Worm (Caenorhabditis elegans) whole organism, dauer: ENCODE data around the gene his-69.

ENCODE experiments used
- unc-62 ChIP-seq: sonication (generic microtip); optimal IDR thresholded peaks from 2 replicates; lab custom pipeline; 2017; ENCODE audit warnings: missing biosample characterization, missing genetic modification reagents, missing genetic modification characterization

Gene his-69

DNA sequence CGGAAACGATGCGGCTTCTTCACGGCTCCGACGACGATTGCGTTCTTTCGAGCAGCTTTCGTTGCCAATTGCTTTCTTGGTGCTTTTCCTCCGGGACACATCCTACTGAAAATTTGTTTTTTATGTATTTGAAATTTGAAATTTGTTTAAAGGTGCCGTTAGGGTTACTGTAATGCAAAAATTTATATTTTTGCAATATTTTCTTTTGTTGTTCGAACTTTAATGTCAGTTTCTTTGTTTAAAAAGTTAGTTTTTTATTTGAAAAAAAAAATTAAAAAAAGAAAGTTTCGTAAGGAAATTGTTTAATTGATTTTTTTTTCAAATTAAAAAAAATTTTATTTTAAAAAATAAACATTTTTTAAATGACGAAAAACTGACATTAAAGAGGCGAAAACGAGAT, at the start of gene his-69:
Gene his-69 (minus strand): TSS at position 101 of the 400 bp plus-strand sequence.
- no peak for TF ChIP-seq unc-62 (GFP tag; lab: Kevin White, UChicago)

DNA sequence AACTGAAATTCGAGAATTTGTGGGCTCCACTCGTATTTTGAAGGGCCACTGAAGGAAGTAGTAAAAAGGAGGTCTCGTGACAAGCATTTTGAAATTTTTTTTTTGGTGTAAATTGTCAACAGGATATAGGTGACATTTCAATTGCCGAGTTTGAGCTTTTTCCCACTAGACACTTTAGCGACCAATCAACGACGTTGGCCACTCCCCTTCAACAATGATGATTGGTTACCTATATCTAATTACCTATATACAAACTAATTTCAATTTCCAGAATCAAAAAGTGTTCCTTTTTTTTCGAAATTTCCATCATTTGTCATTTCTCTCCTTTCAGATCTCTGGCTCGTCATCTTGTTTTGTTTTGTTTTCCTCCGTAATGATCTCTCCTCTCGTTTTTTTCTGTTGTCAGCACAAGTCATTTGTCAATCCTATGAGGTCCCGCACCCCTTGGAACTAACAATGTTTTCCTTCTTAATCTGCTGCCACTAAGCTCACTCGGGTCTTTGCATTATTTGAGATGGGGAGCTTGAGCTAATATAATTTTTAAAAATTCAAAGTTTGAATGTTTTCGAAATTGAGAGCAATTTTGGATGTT, 49.5 kb upstream of the his-69 start:
- no peak for TF ChIP-seq unc-62 (GFP tag; lab: Kevin White, UChicago)

DNA sequence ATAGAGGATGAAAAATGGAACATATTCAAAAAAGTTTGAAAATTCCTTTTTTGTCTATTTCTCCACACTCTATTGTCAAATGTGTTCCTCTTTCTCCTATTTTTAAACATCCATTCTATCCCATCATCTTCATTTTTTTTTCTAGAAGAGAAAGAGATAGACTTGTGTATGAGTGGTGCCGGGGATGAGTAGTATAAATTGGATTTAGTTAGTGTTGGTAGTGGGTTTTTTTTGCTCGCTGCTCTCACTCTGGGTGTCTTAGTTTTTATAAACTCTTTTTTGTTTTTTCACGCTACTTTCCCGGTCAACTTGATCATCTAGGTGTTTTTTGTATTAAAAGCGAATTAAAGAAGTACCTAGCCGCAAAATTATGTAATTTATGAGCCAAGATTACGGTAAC, 48.7 kb upstream of the his-69 start:
- no peak for TF ChIP-seq unc-62 (GFP tag; lab: Kevin White, UChicago)

DNA sequence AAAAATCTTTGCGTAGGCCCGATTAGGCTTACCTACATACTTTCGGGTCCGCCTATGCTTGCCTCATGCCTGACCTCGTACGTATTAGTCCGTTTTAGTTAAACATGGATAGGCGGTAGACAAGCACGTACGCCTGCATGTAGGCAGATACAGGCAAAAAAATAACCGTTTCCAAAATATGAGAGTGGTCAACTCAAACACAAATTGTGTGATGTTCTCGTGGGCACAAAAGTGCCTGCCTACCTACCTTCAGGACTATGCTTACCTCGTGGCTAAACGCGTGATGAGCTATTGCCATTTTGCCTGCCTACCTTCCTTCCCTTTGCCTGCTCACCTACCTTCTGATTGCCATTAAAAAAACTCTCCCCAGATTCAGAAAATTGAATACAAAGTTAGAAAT, 48.1 kb upstream of the his-69 start:
- no peak for TF ChIP-seq unc-62 (GFP tag; lab: Kevin White, UChicago)

DNA sequence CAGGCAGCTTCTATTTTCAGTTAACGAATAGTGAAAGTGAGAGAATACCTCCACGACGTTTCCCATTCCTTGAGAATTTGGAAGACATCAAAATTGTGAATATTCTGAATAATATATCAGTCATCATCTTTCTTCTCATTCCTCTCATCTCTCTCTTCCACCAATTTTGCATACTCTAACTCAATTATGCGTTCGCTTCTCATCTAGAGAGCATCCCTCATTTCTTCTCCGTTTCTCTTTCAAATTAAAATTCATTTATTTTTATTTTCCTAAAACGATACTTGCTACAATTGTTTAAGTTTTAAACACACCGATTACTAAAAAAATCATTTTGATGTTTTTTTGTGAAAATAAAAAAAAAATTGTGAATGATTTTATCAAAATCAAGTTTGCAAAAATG, 44.6 kb upstream of the his-69 start:
- TF ChIP-seq unc-62 (GFP tag; lab: Kevin White, UChicago): no peak

DNA sequence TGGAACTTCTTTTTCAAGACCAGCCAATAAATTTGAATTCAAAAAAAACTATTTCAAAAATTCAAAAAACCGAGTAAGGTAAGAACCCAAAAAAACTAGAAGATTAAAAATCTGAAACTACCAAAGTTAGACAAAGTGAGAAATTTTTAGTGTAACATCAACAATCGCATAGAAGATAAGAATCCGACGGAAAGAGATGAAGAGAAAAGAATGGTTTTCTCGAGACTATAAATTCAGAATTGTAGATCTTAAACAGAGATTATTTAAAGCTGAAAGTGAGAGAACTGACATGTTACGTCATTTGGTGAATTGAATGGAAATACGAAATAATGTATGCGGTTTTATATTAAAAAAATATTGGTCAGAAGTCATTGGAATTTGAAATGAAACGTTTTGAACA, 43.5 kb upstream of the his-69 start:
- TF ChIP-seq unc-62 (GFP tag; lab: Kevin White, UChicago): no peak

DNA sequence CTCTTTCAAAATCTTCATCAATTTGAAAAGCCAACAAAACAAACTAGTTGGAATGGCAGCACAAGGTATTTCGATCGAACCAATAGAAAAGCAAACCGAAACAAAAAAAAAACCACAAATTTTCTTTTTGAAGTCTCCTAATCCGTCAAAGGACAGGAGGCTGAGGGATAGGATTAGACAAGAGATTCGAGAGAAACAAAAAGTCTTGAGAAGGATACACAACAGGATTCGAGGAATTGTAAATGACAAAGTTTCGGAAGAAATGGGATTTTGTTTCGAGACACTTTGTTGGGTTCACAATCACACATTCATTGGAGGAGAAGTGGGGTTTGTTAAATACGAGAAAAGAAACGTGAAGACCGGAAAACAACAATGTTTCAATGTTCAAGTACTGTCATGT, 42.5 kb upstream of the his-69 start:
- no peak for TF ChIP-seq unc-62 (GFP tag; lab: Kevin White, UChicago)

DNA sequence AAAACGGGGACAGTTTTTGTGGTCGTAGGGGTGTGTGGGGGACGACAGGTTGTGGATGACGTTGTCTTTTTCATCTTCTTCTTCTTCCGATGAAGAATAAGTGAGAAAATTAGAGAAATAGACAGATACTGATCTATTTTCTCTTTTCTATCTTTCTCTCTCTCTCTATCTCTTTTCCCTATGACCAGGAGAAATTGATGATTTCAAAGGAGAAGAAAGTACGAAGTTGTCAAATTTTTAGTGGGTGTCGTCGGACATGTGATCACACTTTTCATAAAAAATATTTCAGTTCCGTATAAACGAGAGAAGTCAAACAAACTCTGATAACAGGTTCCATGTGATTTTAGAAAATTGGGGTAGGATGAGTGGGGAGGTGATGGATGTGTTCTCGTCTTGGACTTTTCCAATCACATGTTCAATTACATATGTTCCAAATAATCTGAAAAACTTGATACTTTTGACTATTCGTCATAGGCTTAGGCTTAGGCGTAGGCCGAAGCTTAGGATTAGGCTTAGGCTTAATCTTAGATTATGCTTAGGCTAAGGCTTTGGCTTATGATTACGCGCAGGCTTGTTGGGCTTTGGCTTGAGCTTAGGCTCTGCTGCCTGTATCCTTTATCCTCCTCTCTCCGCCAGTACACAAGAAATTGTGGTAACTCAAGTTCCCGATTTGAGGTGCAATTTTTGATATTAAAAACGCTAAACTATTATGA, 41.5 kb upstream of the his-69 start:
- TF ChIP-seq unc-62 (GFP tag; lab: Kevin White, UChicago): no peak

DNA sequence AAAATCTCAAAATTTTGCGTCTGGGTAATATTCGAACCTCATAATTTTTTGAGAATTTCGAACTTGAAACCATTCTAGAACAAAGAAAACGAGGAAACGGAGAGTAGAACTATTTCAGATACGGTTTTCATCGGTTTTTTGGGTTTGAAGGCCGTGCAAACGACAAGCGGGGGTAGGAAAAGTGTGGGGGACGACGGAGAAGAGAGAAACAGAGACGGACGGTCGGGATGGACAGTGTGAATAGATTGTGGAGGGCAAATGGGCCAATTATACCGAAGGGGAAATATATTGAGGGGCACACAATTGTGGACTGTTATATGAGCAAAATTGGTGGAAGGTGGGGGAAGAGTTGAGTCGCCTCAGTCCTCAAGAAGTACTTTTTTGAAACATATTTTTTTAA, 40.2 kb upstream of the his-69 start:
- TF ChIP-seq unc-62 (GFP tag; lab: Kevin White, UChicago): no peak

DNA sequence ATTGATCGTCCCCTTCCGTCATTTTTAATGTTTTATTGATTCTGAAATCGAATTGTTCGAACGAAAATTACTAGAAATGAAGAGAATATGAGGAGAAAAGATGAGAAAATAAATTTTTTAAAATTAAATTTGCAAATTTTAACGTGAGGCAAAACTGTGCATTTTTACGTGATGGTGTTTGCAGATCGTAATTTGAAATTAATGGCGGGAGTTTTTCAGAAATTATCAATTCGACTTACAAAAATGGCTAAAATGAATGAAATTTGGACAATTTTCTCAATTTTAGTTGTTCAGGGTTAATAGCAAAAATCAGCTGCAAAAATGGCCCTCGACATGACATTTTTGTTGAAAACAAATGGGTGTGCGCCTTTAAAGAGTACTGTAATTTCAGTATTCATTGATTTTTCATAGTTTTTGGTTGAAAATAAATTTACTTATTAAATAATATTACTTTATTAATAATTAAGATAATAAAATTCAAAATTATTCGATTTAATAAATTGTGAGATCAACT, 39.6 kb upstream of the his-69 start, which contains the start of gene rei-1:
Gene rei-1 (minus strand): TSS at position 84 of the 514 bp plus-strand sequence.
- TF ChIP-seq unc-62 (GFP tag; lab: Kevin White, UChicago): no peak

DNA sequence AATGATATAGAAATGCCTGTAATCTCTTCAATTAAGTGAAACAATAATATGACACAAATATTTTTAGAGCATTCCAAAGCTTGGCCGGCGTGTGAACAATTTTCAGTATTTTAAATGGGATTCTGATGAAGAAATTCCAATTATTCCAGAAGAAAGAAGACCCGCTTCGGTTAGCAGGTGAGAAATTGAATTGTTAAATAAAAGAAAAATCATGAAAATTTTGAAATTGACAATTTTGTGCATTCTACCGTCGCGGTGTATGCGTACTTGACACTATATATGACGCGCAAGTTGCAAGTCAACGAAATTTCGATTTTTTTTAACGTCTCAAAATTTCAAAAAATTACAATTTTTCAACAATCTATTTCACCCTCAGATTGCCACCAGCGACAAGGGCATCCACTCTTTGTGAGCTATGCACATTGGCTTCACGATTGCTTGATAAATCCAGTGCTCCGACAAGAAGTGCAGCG, 37.9 kb upstream of the his-69 start:
- no peak for TF ChIP-seq unc-62 (GFP tag; lab: Kevin White, UChicago)

DNA sequence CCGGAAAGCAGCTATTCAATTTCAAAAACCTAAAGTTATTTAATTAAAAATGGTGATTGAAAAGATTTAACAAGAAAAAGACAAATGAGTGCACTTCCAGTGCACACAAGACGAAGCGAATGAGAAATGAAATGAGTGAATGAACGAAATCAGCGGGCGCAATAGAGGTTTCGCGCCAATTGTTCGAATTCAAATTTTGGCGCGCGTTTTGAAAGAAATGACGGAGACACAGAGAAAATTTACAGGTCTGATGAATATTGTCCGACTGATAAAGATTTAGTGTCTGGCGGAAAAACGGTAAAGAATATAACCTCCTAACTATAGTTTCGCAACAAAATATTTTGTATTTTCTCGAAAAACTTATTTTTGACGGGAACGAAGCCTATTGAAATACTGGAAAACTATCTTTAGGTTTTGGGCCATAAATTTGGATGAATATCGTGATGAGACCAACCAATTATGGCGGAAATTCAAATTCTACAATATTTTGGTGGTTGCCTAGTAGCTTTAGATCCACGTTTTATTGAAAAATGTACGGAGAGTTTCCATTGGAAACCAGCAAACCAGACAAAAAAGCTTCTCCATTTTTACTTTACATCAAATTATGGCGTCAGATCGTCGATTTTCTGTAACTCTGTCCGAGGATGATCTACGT, 37.0 kb upstream of the his-69 start, which contains the start of gene C03C10.7:
Gene C03C10.7 (plus strand): TSS at position 605 of the 655 bp plus-strand sequence.
- no peak for TF ChIP-seq unc-62 (GFP tag; lab: Kevin White, UChicago)

DNA sequence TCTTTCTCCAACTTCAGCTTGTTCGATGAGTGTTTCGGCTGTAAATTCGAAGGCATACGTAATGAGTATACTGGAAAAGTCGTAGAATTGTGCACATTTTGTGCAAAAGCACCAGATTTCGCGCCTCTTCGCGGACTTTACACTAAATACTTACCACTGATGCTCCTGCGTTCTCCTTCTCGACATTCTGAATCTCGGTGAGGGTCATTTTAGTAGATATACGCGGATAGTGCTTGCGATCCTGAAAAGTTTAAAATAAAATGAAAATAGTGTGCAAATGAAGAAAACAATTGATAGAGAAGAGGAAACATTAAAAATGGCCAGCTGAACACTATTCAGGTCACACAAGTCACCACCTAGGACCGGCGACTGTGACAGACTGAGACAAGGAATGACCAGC, 36.1 kb upstream of the his-69 start, which contains the start of gene rnr-2:
Gene rnr-2 (minus strand): TSS at position 241 of the 400 bp plus-strand sequence.
- TF ChIP-seq unc-62 (GFP tag; lab: Kevin White, UChicago): no peak

DNA sequence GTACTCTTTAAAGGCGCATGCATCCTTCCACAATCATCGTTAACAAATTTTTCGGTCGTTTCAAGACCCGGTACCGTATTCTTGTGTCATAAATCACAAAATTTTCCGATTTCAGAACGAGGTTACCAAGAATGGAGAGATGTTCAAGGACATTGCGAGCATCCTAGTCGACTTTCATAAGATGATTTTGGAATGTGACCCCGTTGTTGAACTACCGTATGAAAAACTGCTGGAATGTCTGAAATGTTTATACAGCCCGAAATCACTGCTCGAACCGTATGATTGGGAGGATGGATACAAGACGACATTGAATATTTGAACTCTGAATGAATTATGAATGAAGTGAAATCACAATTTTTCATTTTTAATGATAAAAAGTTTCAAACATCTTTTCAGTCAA, 34.4 kb upstream of the his-69 start:
- TF ChIP-seq unc-62 (GFP tag; lab: Kevin White, UChicago): no peak

DNA sequence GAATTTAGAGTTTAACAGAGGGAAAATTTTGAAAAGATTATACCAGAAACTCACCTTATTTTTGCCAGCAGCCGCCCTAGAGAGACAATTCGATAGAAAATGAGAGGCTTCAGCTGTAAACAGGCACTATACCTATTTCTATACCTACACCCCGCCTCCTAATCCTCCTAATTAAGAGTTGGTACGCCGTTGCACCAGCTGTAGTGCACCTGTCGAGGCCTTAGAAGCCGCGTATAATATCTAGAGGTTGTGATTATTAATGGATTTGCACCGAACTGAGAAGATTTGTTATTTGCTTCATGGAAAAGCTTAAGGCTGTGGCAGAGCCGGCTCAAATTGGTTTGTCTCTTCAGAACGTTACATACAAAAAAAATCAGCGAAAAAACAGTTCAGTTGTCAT, 33.5 kb upstream of the his-69 start, which contains the start of gene C03C10.5:
Gene C03C10.5 (minus strand): TSS at position 101 of the 400 bp plus-strand sequence.
- TF ChIP-seq unc-62 (GFP tag; lab: Kevin White, UChicago): no peak

DNA sequence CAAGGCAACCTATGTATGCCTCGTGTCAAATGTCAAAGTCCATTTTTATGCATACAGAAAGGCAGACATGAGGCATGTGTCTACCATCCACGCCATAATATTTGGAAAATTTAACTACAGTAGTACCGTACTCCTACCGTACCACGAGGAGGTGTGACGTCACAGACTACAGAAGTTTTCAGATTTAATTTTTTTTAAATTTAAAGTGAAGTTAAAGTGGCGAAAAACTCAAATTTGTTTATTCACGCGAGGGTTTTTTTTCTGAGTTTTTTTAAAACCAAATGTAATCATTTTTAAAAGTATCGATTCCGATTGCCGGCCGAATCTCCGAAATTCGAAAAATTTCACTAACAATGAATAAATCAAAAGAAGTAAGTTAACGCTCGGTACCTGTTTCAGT, 32.2 kb upstream of the his-69 start, which contains the start of gene C03C10.2:
Gene C03C10.2 (plus strand): TSS at position 301 of the 400 bp plus-strand sequence.
- TF ChIP-seq unc-62 (GFP tag; lab: Kevin White, UChicago): no peak
